Fruit fly (Drosophila melanogaster): ENCODE measurements around the gene Had1.
A peak's percentile ranks its signal among the peaks of the same experiment; 100 is the strongest.

Had1 gene

DNA sequence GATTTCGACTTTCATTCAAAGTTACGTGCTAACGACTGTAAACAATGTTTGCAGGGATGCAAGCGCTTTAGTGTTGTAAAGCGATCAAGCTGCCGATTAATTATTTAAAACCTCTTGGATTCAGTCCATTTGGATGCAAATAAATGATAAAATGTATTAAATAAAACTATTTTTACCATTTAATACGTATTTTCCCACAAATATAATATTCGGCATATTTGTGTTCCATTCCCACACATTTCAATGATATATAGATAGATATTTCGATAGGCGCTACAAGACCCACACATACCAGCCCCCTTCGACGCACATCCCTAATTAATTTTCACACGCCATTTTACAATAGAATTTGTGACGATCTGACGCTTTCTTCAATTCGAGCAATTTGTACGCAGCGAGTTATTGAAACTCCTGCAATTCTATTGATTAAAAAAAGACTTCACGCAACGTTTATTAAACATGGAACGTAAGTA lies 19.9 kb downstream of the Had1 start, which contains the start of the genes CG32576 and caz (continued):
- peak; percentile 56; the same call in 2 of the 3 replicates for TF ChIP-seq vnd (GFP tag; IDR thresholded peaks at IDR 0.05; ENCODE audit: partially characterized antibody)
- no peak for TF ChIP-seq MTF-1 (GFP tag; optimal IDR thresholded peaks at IDR 0.05; ENCODE audit: borderline replicate concordance)
- TF ChIP-seq fru (optimal IDR thresholded peaks at IDR 0.05) = no peak
- no peak for TF ChIP-seq CG8089 (GFP tag; optimal IDR thresholded peaks at IDR 0.05)
- no peak for TF ChIP-seq Trl (optimal IDR thresholded peaks at IDR 0.05)
- peak; percentile 14 for TF ChIP-seq Trl (GFP tag; optimal IDR thresholded peaks at IDR 0.05)
- no peak for TF ChIP-seq h (optimal IDR thresholded peaks at IDR 0.05)
- no peak for TF ChIP-seq fu2 (GFP tag; optimal IDR thresholded peaks at IDR 0.05)
- no peak for TF ChIP-seq Gug (GFP tag; IDR thresholded peaks at IDR 0.05)
- no peak for TF ChIP-seq CG6765 (GFP tag; optimal IDR thresholded peaks at IDR 0.05)
- TF ChIP-seq CG9727 (GFP tag; optimal IDR thresholded peaks at IDR 0.05) = peak; percentile 26
- TF ChIP-seq CG2199 (GFP tag; IDR thresholded peaks at IDR 0.05) = no peak
- no peak for TF ChIP-seq HLHmδ (GFP tag; optimal IDR thresholded peaks at IDR 0.05)
- TF ChIP-seq Sox102F (GFP tag; optimal IDR thresholded peaks at IDR 0.05) = no peak
- peak; percentile 56 for TF ChIP-seq Nf-YC (tag; optimal IDR thresholded peaks at IDR 0.05)
- no peak for TF ChIP-seq Hr78 (GFP tag; optimal IDR thresholded peaks at IDR 0.05)
- no peak for TF ChIP-seq ash1 (GFP tag; optimal IDR thresholded peaks at IDR 0.05)
- no peak for TF ChIP-seq Six4 (GFP tag; optimal IDR thresholded peaks at IDR 0.05)
- TF ChIP-seq CG30431 (GFP tag; optimal IDR thresholded peaks at IDR 0.05) = no peak
- peak; percentile 39; the same call in 1 of the 2 replicates for TF ChIP-seq sob (GFP tag; IDR thresholded peaks at IDR 0.05)
- no peak for TF ChIP-seq cwo (GFP tag; optimal IDR thresholded peaks at IDR 0.05)
- no peak for TF ChIP-seq slp2 (GFP tag; optimal IDR thresholded peaks at IDR 0.05)
- TF ChIP-seq CkIIα-i1 (GFP tag; IDR thresholded peaks at IDR 0.05) = no peak
- peak; percentile 95 for TF ChIP-seq CG7928 (GFP tag; optimal IDR thresholded peaks at IDR 0.05)
- TF ChIP-seq Deaf1 (tag; optimal IDR thresholded peaks at IDR 0.05) = peak; percentile 12
- TF ChIP-seq CG10979 (tag; optimal IDR thresholded peaks at IDR 0.05) = peak; percentile 5
- no peak for TF ChIP-seq ATbp (GFP tag; optimal IDR thresholded peaks at IDR 0.05)
- no peak for TF ChIP-seq jing (GFP tag; optimal IDR thresholded peaks at IDR 0.05)
- no peak for TF ChIP-seq CG11398 (GFP tag; optimal IDR thresholded peaks at IDR 0.05)
- no peak for TF ChIP-seq CG11560 (tag; IDR thresholded peaks at IDR 0.05)
- no peak for TF ChIP-seq B-H1 (GFP tag; IDR thresholded peaks at IDR 0.05)
- TF ChIP-seq CG7357 (GFP tag; IDR thresholded peaks at IDR 0.05) = no peak
- no peak for TF ChIP-seq shn (GFP tag; optimal IDR thresholded peaks at IDR 0.05)
- TF ChIP-seq CG15696 (tag; optimal IDR thresholded peaks at IDR 0.05) = no peak
- TF ChIP-seq nmo (GFP tag; optimal IDR thresholded peaks at IDR 0.05) = peak; percentile 57
- no peak for TF ChIP-seq toy (GFP tag; IDR thresholded peaks at IDR 0.05)
- TF ChIP-seq gce (GFP tag; IDR thresholded peaks at IDR 0.05) = no peak
- no peak for TF ChIP-seq mam (GFP tag; optimal IDR thresholded peaks at IDR 0.05)
- peak; percentile 40 for TF ChIP-seq lilli (GFP tag; optimal IDR thresholded peaks at IDR 0.05)
- TF ChIP-seq H15 (GFP tag; IDR thresholded peaks at IDR 0.05) = no peak
- TF ChIP-seq vvl (GFP tag; IDR thresholded peaks at IDR 0.05) = no peak
- no peak for TF ChIP-seq Kr (GFP tag; optimal IDR thresholded peaks at IDR 0.05)
- TF ChIP-seq Sox100B (GFP tag; optimal IDR thresholded peaks at IDR 0.05) = no peak
- TF ChIP-seq CG3407 (GFP tag; optimal IDR thresholded peaks at IDR 0.05) = no peak
- TF ChIP-seq Awh (GFP tag; IDR thresholded peaks at IDR 0.05) = no peak
- no peak for TF ChIP-seq gro (GFP tag; optimal IDR thresholded peaks at IDR 0.05)
- peak; percentile 70; the same call in 2 of the 3 replicates for TF ChIP-seq CG17361 (GFP tag; IDR thresholded peaks at IDR 0.05)
- no peak for TF ChIP-seq zf30C (GFP tag; optimal IDR thresholded peaks at IDR 0.05)
- no peak for TF ChIP-seq CG16779 (GFP tag; IDR thresholded peaks at IDR 0.05)
- no peak for TF ChIP-seq tx (GFP tag; optimal IDR thresholded peaks at IDR 0.05)
- TF ChIP-seq CG10209 (GFP tag; optimal IDR thresholded peaks at IDR 0.05) = no peak
- TF ChIP-seq CG17186 (GFP tag; optimal IDR thresholded peaks at IDR 0.05) = peak; percentile 13
- TF ChIP-seq NC2β (GFP tag; optimal IDR thresholded peaks at IDR 0.05) = no peak

Measured in whole organism, embryonic.